Worm (Caenorhabditis elegans) whole organism, midembryonic: Measurements from ENCODE around the gene F44G3.7.

ENCODE experiments used
- T22C8.4 ChIP-seq: fragments of 200-800 bp; sonication (Bioruptor generic); IDR thresholded peaks from 2 replicates; pipeline ENCODE4 v1.3.6; 2022; ENCODE audit warnings: missing genetic modification characterization, missing compliant biosample characterization
- cog-1 ChIP-seq: sonication (generic microtip); optimal IDR thresholded peaks from 2 replicates; lab custom pipeline; 2016; ENCODE audit warnings: missing genetic modification characterization, missing compliant biosample characterization
- flt-1 ChIP-seq: fragments of 200-800 bp; sonication (Bioruptor generic); IDR thresholded peaks from 2 replicates; pipeline ENCODE4 v1.3.6; 2022; ENCODE audit warnings: missing genetic modification characterization, missing compliant biosample characterization
- klf-2 ChIP-seq: fragments of 200-800 bp; sonication (Bioruptor generic); conservative IDR thresholded peaks from 2 replicates; pipeline ENCODE4 v1.3.6; 2022; ENCODE audit warnings: missing genetic modification reagents, missing genetic modification characterization, missing compliant biosample characterization
- med-1 ChIP-seq: sonication (generic microtip); optimal IDR thresholded peaks from 2 replicates; lab custom pipeline; 2017; ENCODE audit warnings: missing genetic modification characterization, mild to moderate bottlenecking, missing compliant biosample characterization, antibody characterized with exemption, missing genetic modification reagents; ENCODE audit not compliant: insufficient read depth
- ref-1 ChIP-seq: fragments of 200-800 bp; sonication (Bioruptor generic); conservative IDR thresholded peaks from 2 replicates; pipeline ENCODE4 v1.3.6; 2022; ENCODE audit warnings: missing genetic modification reagents, missing genetic modification characterization, missing compliant biosample characterization
- tab-1 ChIP-seq: fragments of 200-800 bp; sonication (Bioruptor generic); IDR thresholded peaks from 2 replicates; pipeline ENCODE4 v1.3.6; 2022; ENCODE audit warnings: missing genetic modification characterization, missing compliant biosample characterization
- ztf-23 ChIP-seq: fragments of 200-800 bp; sonication (Bioruptor generic); IDR thresholded peaks from 2 replicates; pipeline ENCODE4 v1.3.6; 2022; ENCODE audit warnings: missing genetic modification reagents, missing genetic modification characterization, missing compliant biosample characterization
- ztf-29 ChIP-seq: fragments of 200-800 bp; sonication (Bioruptor generic); IDR thresholded peaks from 2 replicates; pipeline ENCODE4 v1.3.6; 2022; ENCODE audit warnings: missing genetic modification reagents, missing genetic modification characterization, missing compliant biosample characterization

DNA sequence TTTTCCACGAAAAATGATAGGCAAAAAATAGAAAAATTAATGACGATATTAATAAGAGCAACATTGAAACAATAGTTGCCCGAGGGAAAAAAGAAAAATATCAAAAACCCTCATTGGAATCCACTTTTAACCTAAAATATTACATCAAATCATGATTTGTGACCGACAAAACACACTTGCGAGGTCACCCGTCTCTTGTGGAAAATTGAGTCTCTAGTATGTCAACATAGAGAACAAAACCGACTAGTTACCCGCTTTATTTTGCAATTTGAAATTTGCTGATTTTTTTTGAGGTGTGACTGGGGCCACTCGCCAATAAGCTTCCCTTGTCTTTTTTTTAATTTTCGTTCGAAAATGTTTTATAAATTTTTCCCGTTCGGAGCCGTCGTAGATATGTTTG is 38.8 kb upstream of the F44G3.7 start, which contains the start of gene cyp-33D1:
- TF ChIP-seq flt-1 (GFP tag; lab: Robert Waterston, UW), result no peak
- no peak for TF ChIP-seq med-1
- no peak for TF ChIP-seq ref-1 (GFP tag; lab: Robert Waterston, UW)
- TF ChIP-seq ztf-29 (GFP tag; lab: Robert Waterston, UW), result no peak
- TF ChIP-seq tab-1 (GFP tag; lab: Robert Waterston, UW), result no peak
- no peak for TF ChIP-seq ztf-23
- TF ChIP-seq klf-2 (GFP tag; lab: Robert Waterston, UW), result no peak
- no peak for TF ChIP-seq T22C8.4 (GFP tag; lab: Robert Waterston, UW)
- no peak for TF ChIP-seq cog-1
